Fruit fly (Drosophila melanogaster): ENCODE results near the gene HGTX.
A peak's percentile ranks its signal among the peaks of the same experiment; 100 is the strongest.

- TF ChIP-seq pan (optimal IDR thresholded peaks at IDR 0.05) (no peak), OdsH (GFP tag; optimal IDR thresholded peaks at IDR 0.05) (no peak), br (GFP tag; optimal IDR thresholded peaks at IDR 0.05) (no peak), CG9705 (GFP tag; optimal IDR thresholded peaks at IDR 0.05) (no peak), Dfd (GFP tag; optimal IDR thresholded peaks at IDR 0.05) (no peak), h (GFP tag; optimal IDR thresholded peaks at IDR 0.05) (peak; percentile 42), woc (GFP tag; optimal IDR thresholded peaks at IDR 0.05) (no peak), lola (GFP tag; optimal IDR thresholded peaks at IDR 0.05) (no peak)
Measured at dm6 chr3L:14552925-14553239, 46.5 kb downstream of the HGTX start.

Data from whole organism, wandering third instar larva.